Worm (Caenorhabditis elegans) whole organism, early embryonic: Measurements from ENCODE around the gene C08A9.3.

ENCODE experiments used
- F13C5.2 ChIP-seq: sonication (generic microtip); optimal IDR thresholded peaks from 2 replicates; lab custom pipeline; 2017; ENCODE audit warnings: mild to moderate bottlenecking, missing genetic modification characterization, inconsistent platforms, missing compliant biosample characterization
- ama-1 ChIP-seq: fragments of 150-350 bp; optimal IDR thresholded peaks from 2 replicates; lab custom pipeline; 2014
- ceh-13 ChIP-seq: fragments of 200-800 bp; sonication (Bioruptor generic); optimal IDR thresholded peaks from 2 replicates; lab custom pipeline; 2018; ENCODE audit warnings: mild to moderate bottlenecking, missing genetic modification characterization, missing compliant biosample characterization
- ets-7 ChIP-seq: sonication (generic microtip); optimal IDR thresholded peaks from 2 replicates; lab custom pipeline; 2016; ENCODE audit warnings: missing genotype, missing genetic modification characterization, missing compliant biosample characterization
- sea-1 ChIP-seq: fragments of 200-800 bp; sonication (Bioruptor generic); conservative IDR thresholded peaks from 2 replicates; pipeline ENCODE4 v1.3.6; 2022; ENCODE audit warnings: missing genetic modification characterization, missing compliant biosample characterization
- tbx-11 ChIP-seq: fragments of 200-800 bp; sonication (Bioruptor generic); IDR thresholded peaks from 2 replicates; pipeline ENCODE4 v1.3.6; 2022; ENCODE audit warnings: missing genetic modification characterization, missing compliant biosample characterization
- tra-4 ChIP-seq: sonication (generic microtip); optimal IDR thresholded peaks from 2 replicates; lab custom pipeline; 2017; ENCODE audit warnings: missing genetic modification characterization, missing compliant biosample characterization

DNA sequence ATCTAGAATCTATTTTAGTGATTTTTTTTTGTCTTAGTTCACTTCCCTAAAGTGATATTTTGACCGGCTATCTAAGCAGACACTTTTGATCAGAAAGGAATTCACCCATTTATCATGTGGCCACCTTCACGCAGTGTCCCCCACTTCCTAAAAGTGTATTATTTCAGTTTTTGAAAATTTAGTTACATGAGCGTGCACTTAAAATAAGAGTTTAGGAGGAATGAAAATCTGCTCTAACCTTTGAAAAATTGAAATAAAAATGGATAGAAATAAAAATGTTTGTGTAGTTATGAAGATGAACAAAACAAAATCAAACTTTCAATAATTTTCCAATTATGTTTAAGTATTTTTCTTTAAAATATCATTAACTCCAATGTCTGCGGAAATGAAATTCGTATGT lies 33.3 kb downstream of the C08A9.3 start:
- no peak for TF ChIP-seq ama-1 (lab: Kevin White, UChicago)
- TF ChIP-seq tbx-11, result no peak
- no peak for TF ChIP-seq ceh-13 (GFP tag; lab: Kevin White, UChicago)
- TF ChIP-seq sea-1 (GFP tag; lab: Robert Waterston, UW), result no peak
- no peak for TF ChIP-seq F13C5.2 (tag; lab: Kevin White, UChicago)
- TF ChIP-seq ets-7 (tag; lab: Kevin White, UChicago), result no peak
- TF ChIP-seq tra-4 (tag; lab: Kevin White, UChicago), result no peak
